Worm (Caenorhabditis elegans) whole organism, young adult: ENCODE measurements around the gene ZK112.4.
A peak's percentile ranks its signal among the peaks of the same experiment; 100 is the strongest.

ENCODE experiments used
- F37B4.10 ChIP-seq: fragments of 200-800 bp; sonication (Bioruptor generic); IDR thresholded peaks from 2 replicates; pipeline ENCODE4 v1.3.6; 2022; ENCODE audit warnings: missing genetic modification characterization, missing compliant biosample characterization
- F39B2.1 ChIP-seq: fragments of 200-800 bp; sonication (Bioruptor generic); IDR thresholded peaks from 2 replicates; pipeline ENCODE4 v1.3.6; 2022; ENCODE audit warnings: missing genetic modification reagents, missing genetic modification characterization, missing compliant biosample characterization
- F55B11.4 ChIP-seq: sonication (generic microtip); optimal IDR thresholded peaks from 2 replicates; lab custom pipeline; 2016; ENCODE audit warnings: missing compliant biosample characterization, missing genetic modification characterization, borderline replicate concordance; ENCODE audit not compliant: insufficient read depth
- F57A8.1 ChIP-seq: fragments of 200-800 bp; sonication (Bioruptor generic); optimal IDR thresholded peaks from 2 replicates; lab custom pipeline; 2018; ENCODE audit warnings: mild to moderate bottlenecking, missing genetic modification characterization, moderate library complexity, missing compliant biosample characterization
- K12H6.12 ChIP-seq: fragments of 200-800 bp; sonication (Bioruptor generic); optimal IDR thresholded peaks from 2 replicates; lab custom pipeline; 2018; ENCODE audit warnings: mild to moderate bottlenecking, missing genetic modification characterization, missing compliant biosample characterization
- Y95B8A.8 ChIP-seq: fragments of 200-800 bp; sonication (Bioruptor generic); IDR thresholded peaks from 2 replicates; pipeline ENCODE4 v1.3.6; 2022; ENCODE audit warnings: missing genetic modification reagents, missing genetic modification characterization, missing compliant biosample characterization
- ZK185.1 ChIP-seq: sonication (generic microtip); optimal IDR thresholded peaks from 2 replicates; lab custom pipeline; 2016; ENCODE audit warnings: mild to moderate bottlenecking, missing genetic modification characterization, missing compliant biosample characterization; ENCODE audit not compliant: poor library complexity, severe bottlenecking
- aptf-3 ChIP-seq: fragments of 200-800 bp; sonication (Bioruptor generic); IDR thresholded peaks from 2 replicates; pipeline ENCODE4 v1.3.6; 2022; ENCODE audit warnings: missing genetic modification characterization, missing compliant biosample characterization
- attf-3 ChIP-seq: fragments of 200-800 bp; sonication (Bioruptor generic); conservative IDR thresholded peaks from 2 replicates; pipeline ENCODE4 v1.3.6; 2022; ENCODE audit warnings: missing genetic modification reagents, missing genetic modification characterization, missing compliant biosample characterization
- attf-5 ChIP-seq: fragments of 200-800 bp; sonication (Bioruptor generic); optimal IDR thresholded peaks from 2 replicates; lab custom pipeline; 2018; ENCODE audit warnings: mild to moderate bottlenecking, missing genetic modification characterization, missing compliant biosample characterization
- bed-2 ChIP-seq: fragments of 200-800 bp; sonication (Bioruptor generic); IDR thresholded peaks from 2 replicates; pipeline ENCODE4 v1.3.6; 2022; ENCODE audit warnings: missing genetic modification reagents, missing genetic modification characterization, missing compliant biosample characterization
- cebp-2 ChIP-seq: fragments of 200-800 bp; sonication (Bioruptor generic); IDR thresholded peaks from 2 replicates; pipeline ENCODE4 v1.3.6; 2022; ENCODE audit warnings: missing genetic modification characterization, missing compliant biosample characterization
- ceh-100 ChIP-seq: fragments of 200-800 bp; sonication (Bioruptor generic); IDR thresholded peaks from 2 replicates; pipeline ENCODE4 v1.3.6; 2022; ENCODE audit warnings: missing genetic modification reagents, missing genetic modification characterization, missing compliant biosample characterization
- ceh-58 ChIP-seq: fragments of 200-800 bp; sonication (Bioruptor generic); IDR thresholded peaks from 2 replicates; pipeline ENCODE4 v1.3.6; 2022; ENCODE audit warnings: missing genetic modification characterization, missing compliant biosample characterization
- chd-7 ChIP-seq: sonication (generic microtip); optimal IDR thresholded peaks from 2 replicates; lab custom pipeline; 2016; ENCODE audit warnings: mild to moderate bottlenecking, missing genetic modification characterization, moderate library complexity, missing compliant biosample characterization
- dox-1 ChIP-seq: fragments of 200-800 bp; sonication (Bioruptor generic); IDR thresholded peaks from 2 replicates; pipeline ENCODE4 v1.3.6; 2022; ENCODE audit warnings: missing genetic modification reagents, missing genetic modification characterization, missing compliant biosample characterization
- dpff-1 ChIP-seq: sonication (generic microtip); optimal IDR thresholded peaks from 2 replicates; lab custom pipeline; 2017; ENCODE audit warnings: mild to moderate bottlenecking, missing genetic modification characterization, missing compliant biosample characterization
- ets-4 ChIP-seq: fragments of 200-800 bp; sonication (Bioruptor generic); optimal IDR thresholded peaks from 2 replicates; lab custom pipeline; 2018; ENCODE audit warnings: mild to moderate bottlenecking, missing genetic modification characterization, missing compliant biosample characterization
- gei-17 ChIP-seq: fragments of 200-800 bp; sonication (Bioruptor generic); optimal IDR thresholded peaks from 2 replicates; lab custom pipeline; 2018; ENCODE audit warnings: mild to moderate bottlenecking, missing genetic modification characterization, missing compliant biosample characterization
- hmg-20 ChIP-seq: fragments of 200-800 bp; sonication (Bioruptor generic); IDR thresholded peaks from 2 replicates; pipeline ENCODE4 v1.3.6; 2022; ENCODE audit warnings: missing genetic modification reagents, missing genetic modification characterization, missing compliant biosample characterization
- hrde-1 ChIP-seq: sonication (generic microtip); optimal IDR thresholded peaks from 2 replicates; lab custom pipeline; 2016; ENCODE audit warnings: missing genetic modification characterization, mild to moderate bottlenecking, missing compliant biosample characterization, moderate library complexity, missing genotype, missing genetic modification reagents, borderline replicate concordance
- let-607 ChIP-seq, 2 experiments: fragments of 200-800 bp in 1 of 2; sonication (Bioruptor generic) in 1 of 2; sonication (generic microtip) in 1 of 2; optimal IDR thresholded peaks; 2 replicates each; lab custom pipeline; 2016 to 2018; ENCODE audit warnings: mild to moderate bottlenecking in 2 of 2, missing compliant biosample characterization in 2 of 2, missing genetic modification characterization in 2 of 2, moderate library complexity in 2 of 2, missing genotype in 1 of 2
- lin-40 ChIP-seq: sonication (generic microtip); optimal IDR thresholded peaks from 2 replicates; lab custom pipeline; 2016; ENCODE audit warnings: missing genetic modification characterization, mild to moderate bottlenecking, missing compliant biosample characterization, missing genotype, missing genetic modification reagents
- mxl-1 ChIP-seq: sonication (generic microtip); optimal IDR thresholded peaks from 2 replicates; lab custom pipeline; 2016; ENCODE audit warnings: missing genetic modification characterization, missing compliant biosample characterization
- nfya-2 ChIP-seq: fragments of 200-800 bp; sonication (Bioruptor generic); IDR thresholded peaks from 2 replicates; pipeline ENCODE4 v1.3.6; 2022; ENCODE audit warnings: missing genetic modification reagents, missing genetic modification characterization, missing compliant biosample characterization
- nhr-80 ChIP-seq: sonication (generic microtip); optimal IDR thresholded peaks from 2 replicates; lab custom pipeline; 2016; ENCODE audit warnings: missing genetic modification characterization, missing compliant biosample characterization
- nhr-90 ChIP-seq: sonication (generic microtip); optimal IDR thresholded peaks from 2 replicates; lab custom pipeline; 2016; ENCODE audit warnings: missing genotype, mild to moderate bottlenecking, missing genetic modification characterization, missing compliant biosample characterization
- pbrm-1 ChIP-seq: fragments of 200-800 bp; sonication (Bioruptor generic); IDR thresholded peaks from 2 replicates; pipeline ENCODE4 v1.3.6; 2022; ENCODE audit warnings: missing genetic modification reagents, missing genetic modification characterization, missing compliant biosample characterization
- repo-1 ChIP-seq: sonication (generic microtip); optimal IDR thresholded peaks from 2 replicates; lab custom pipeline; 2017; ENCODE audit warnings: mild to moderate bottlenecking, missing genetic modification characterization, missing compliant biosample characterization
- sdz-38 ChIP-seq: sonication (generic microtip); optimal IDR thresholded peaks from 2 replicates; lab custom pipeline; 2016; ENCODE audit warnings: missing genotype, missing genetic modification characterization, missing compliant biosample characterization
- snpc-3.4 ChIP-seq: sonication (generic microtip); optimal IDR thresholded peaks from 2 replicates; lab custom pipeline; 2017; ENCODE audit warnings: missing genetic modification characterization, mild to moderate bottlenecking, missing compliant biosample characterization, antibody characterized with exemption, moderate library complexity, missing genotype, missing genetic modification reagents
- somi-1 ChIP-seq: fragments of 200-800 bp; sonication (Bioruptor generic); optimal IDR thresholded peaks from 2 replicates; lab custom pipeline; 2018; ENCODE audit warnings: mild to moderate bottlenecking, missing genetic modification characterization, missing compliant biosample characterization
- tbx-9 ChIP-seq: sonication (generic microtip); optimal IDR thresholded peaks from 2 replicates; lab custom pipeline; 2016; ENCODE audit warnings: borderline replicate concordance, missing genetic modification characterization, inconsistent platforms, missing compliant biosample characterization
- ztf-25 ChIP-seq: fragments of 200-800 bp; sonication (Bioruptor generic); IDR thresholded peaks from 2 replicates; pipeline ENCODE4 v1.3.6; 2022; ENCODE audit warnings: missing genetic modification reagents, missing genetic modification characterization, missing compliant biosample characterization
- ztf-26 ChIP-seq: sonication (generic microtip); optimal IDR thresholded peaks from 2 replicates; lab custom pipeline; 2017; ENCODE audit warnings: missing genetic modification characterization, missing compliant biosample characterization

Gene ZK112.4

DNA sequence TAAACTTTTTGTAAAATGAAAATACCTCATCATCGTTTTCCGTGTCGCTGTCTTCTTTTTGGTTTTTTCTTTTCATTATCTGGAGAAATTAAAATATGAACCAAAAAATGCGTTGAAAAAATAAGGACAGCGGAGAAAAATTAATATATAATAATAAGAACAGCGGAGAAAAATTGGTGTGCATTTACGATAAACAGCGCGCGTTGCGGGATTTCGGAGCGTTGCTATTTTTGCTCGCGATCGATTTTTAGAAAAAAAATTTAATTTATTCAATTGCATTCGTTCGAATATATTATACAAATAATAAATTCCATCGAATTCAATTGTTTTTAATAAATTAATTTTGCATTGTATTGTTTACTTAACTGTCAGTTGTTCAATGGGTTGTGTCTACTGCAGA lies 36.2 kb upstream of the ZK112.4 start, which contains the start of gene ZK686.2:
TSS of gene ZK686.2 (minus strand) at position 79 of the 400 bp plus-strand sequence.
- TF ChIP-seq attf-3 (GFP tag; lab: Robert Waterston, UW) (peak; percentile 93), K12H6.12 (tag; lab: Kevin White, UChicago) (no peak), attf-5 (GFP tag; lab: Kevin White, UChicago) (peak; percentile 14), snpc-3.4 (tag; lab: Kevin White, UChicago) (no peak), F57A8.1 (no peak), F55B11.4 (tag; lab: Kevin White, UChicago) (no peak), cebp-2 (GFP tag; lab: Robert Waterston, UW) (no peak), dox-1 (GFP tag; lab: Robert Waterston, UW) (no peak)
- TF ChIP-seq, all 124 proteins: peak for 2

DNA sequence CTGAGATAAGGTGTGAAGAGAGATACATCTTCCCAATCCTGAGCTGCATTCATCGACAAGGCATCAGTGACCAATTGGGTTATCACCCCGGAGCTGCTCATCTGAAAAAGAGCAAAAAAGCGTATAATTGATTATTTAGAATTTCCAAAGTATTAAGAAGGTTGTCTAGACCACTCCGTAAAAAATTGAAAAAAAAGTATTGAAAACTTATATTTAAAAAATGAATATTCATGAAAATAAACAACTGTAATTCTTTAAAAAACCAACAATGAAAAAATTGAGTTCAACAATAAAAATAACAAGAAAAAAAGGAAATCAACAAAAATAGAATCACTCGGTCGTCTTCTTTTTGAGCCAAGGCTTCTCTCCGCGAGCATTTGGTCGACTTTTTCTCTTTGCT lies 33.7 kb upstream of the ZK112.4 start, which contains the start of gene mtx-2:
TSS of gene mtx-2 (minus strand) at position 101 of the 400 bp plus-strand sequence.
- no peak for TF ChIP-seq nhr-90 (tag; lab: Kevin White, UChicago)
- TF ChIP-seq dox-1 (GFP tag; lab: Robert Waterston, UW), result 0 out of 2 replicates have a peak, but pooled peaks have one; percentile 3

DNA sequence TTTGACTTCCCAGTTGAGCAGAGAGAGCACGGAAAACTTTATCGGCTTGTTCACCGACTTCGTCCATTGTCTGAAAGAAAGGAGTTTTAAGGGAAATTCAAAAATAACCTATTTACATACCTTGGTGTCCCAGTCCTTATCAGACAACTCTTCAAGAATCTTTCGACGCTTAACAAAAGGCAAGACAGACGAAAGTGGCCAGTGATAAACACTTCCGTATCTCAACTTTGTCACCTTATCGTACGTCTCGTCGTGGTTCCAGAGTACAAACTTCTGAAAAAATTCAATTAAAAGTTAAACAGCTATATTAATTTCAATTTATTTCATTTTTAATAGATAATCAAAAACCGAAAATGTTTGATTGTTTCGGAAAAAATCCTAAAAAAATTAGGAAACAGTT lies 32.4 kb upstream of the ZK112.4 start:
- TF ChIP-seq ZK185.1 (tag; lab: Kevin White, UChicago) (no peak), nhr-80 (peak; percentile 77)
- TF ChIP-seq, all 124 proteins: peak for 1

DNA sequence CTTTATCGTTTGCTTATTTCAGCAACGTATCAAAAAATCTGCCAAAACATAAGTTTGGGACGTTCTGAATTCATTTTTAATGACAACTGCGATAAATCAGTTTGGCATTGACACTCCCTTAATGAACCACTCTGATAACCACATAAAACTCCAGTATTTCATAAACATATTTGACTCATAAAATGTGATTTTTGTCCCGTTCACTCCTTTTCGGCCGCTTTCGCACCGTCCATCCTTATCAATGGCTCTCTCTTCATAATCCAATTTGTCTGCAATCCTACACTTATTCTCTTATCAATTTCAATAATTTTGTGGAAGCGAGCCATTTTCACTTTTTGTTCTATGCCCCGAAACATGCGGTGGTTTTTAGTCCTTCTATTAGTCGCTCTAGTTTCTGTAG lies 28.8 kb upstream of the ZK112.4 start, which contains the start of gene pcp-1:
TSS of gene pcp-1 (plus strand) at position 342 of the 400 bp plus-strand sequence.
- TF ChIP-seq ets-4 (GFP tag; lab: Kevin White, UChicago) (peak; percentile 95), bed-2 (no peak), lin-40 (tag; lab: Kevin White, UChicago) (no peak), hrde-1 (no peak), chd-7 (no peak), let-607 (tag; optimal IDR thresholded peaks at IDR 0.05; lab: Kevin White, UChicago) (peak; percentile 14 to 68), cebp-2 (GFP tag; lab: Robert Waterston, UW) (no peak), ceh-58 (GFP tag; lab: Robert Waterston, UW) (no peak), F39B2.1 (GFP tag; lab: Robert Waterston, UW) (no peak), F37B4.10 (GFP tag; lab: Robert Waterston, UW) (no peak), nhr-80 (peak; percentile 100), tbx-9 (tag; lab: Kevin White, UChicago) (no peak), hmg-20 (GFP tag; lab: Robert Waterston, UW) (no peak), ztf-26 (no peak), sdz-38 (tag; lab: Kevin White, UChicago) (no peak), ztf-25 (GFP tag; lab: Robert Waterston, UW) (no peak), dox-1 (GFP tag; lab: Robert Waterston, UW) (no peak; the same call in 1 of the 2 replicates), mxl-1 (tag; lab: Kevin White, UChicago) (no peak), Y95B8A.8 (no peak)

DNA sequence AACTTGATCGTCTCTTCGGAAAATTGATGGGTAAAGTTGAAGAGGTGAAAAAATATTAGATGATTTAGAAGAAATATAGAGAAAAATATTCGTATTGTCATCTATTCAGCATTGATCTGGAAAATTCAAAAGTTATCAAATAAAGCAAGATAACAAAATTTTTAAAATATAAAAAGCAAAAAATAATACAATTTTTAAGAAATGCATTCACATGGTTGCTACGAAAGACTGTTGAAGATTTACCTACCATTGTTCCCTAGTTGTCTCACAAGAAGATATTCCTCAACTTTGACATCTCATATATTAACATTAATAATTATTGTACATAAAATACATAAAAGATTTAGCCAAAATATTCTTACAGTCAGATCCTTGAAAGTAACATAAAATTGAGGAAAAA lies 24.5 kb upstream of the ZK112.4 start, which contains the start of gene cdh-3:
TSS of gene cdh-3 (minus strand) at position 101 of the 400 bp plus-strand sequence.
- no peak for TF ChIP-seq dpff-1 (tag; lab: Kevin White, UChicago)
- TF ChIP-seq somi-1 (GFP tag; lab: Kevin White, UChicago), result no peak
- no peak for TF ChIP-seq pbrm-1
- TF ChIP-seq repo-1 (tag; lab: Kevin White, UChicago), result no peak
- no peak for TF ChIP-seq nfya-2 (GFP tag; lab: Robert Waterston, UW)
- TF ChIP-seq ceh-58 (GFP tag; lab: Robert Waterston, UW), result no peak
- no peak for TF ChIP-seq aptf-3
- TF ChIP-seq gei-17 (GFP tag; lab: Kevin White, UChicago), result no peak
- no peak for TF ChIP-seq tbx-9 (tag; lab: Kevin White, UChicago)
- no peak for TF ChIP-seq ceh-100 (GFP tag; lab: Robert Waterston, UW)
- no peak for TF ChIP-seq let-607 (tag; optimal IDR thresholded peaks at IDR 0.05; lab: Kevin White, UChicago)
